Worm (Caenorhabditis elegans) whole organism, midembryonic: ENCODE data around the gene iglr-1.

ENCODE experiments used
- T22C8.4 ChIP-seq: fragments of 200-800 bp; sonication (Bioruptor generic); IDR thresholded peaks from 2 replicates; pipeline ENCODE4 v1.3.6; 2022; ENCODE audit warnings: missing genetic modification characterization, missing compliant biosample characterization
- cog-1 ChIP-seq: sonication (generic microtip); optimal IDR thresholded peaks from 2 replicates; lab custom pipeline; 2016; ENCODE audit warnings: missing genetic modification characterization, missing compliant biosample characterization
- flt-1 ChIP-seq: fragments of 200-800 bp; sonication (Bioruptor generic); IDR thresholded peaks from 2 replicates; pipeline ENCODE4 v1.3.6; 2022; ENCODE audit warnings: missing genetic modification characterization, missing compliant biosample characterization
- tab-1 ChIP-seq: fragments of 200-800 bp; sonication (Bioruptor generic); IDR thresholded peaks from 2 replicates; pipeline ENCODE4 v1.3.6; 2022; ENCODE audit warnings: missing genetic modification characterization, missing compliant biosample characterization

DNA sequence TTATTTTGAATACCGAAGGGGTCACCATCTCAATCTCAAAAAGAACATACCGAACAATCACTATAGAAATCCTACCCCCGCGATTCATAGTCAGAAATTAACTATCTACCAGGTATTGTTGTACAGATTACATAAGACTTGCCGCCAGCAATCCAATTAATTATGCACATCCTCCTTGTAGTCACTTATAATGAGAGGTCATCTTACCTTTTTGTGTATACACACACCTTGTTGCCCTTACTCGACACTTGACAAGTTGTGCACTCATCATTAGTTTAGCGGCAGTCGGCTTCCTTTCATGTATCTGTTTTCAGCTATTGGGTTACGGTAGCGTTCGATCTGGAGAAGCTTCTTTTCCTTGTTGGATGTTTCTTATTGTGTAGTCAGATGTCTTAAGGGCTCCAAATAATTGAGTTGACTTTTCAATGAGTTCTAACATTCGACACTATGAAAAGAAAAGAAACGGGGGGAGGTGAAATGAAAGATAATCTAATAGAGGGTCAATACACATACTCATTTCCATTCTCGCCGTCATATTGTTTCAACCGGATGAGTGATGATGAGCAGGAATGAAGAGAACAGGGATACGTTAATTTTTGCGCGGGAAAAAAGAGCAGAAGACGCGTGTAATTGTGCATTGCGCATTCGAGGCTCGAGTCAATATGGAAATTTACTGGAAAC lies 31.6 kb downstream of the iglr-1 start:
- TF ChIP-seq cog-1 (tag; lab: Kevin White, UChicago) (no peak), T22C8.4 (GFP tag; lab: Robert Waterston, UW) (no peak), tab-1 (GFP tag; lab: Robert Waterston, UW) (no peak), flt-1 (no peak)
